Fruit fly (Drosophila melanogaster): ENCODE measurements around the gene CG3552.

Gene CG3552

dm6 chr3L:9457619-9458092, 1.5 kb downstream of the CG3552 start, which contains the start of gene CG3437 (continued):
- TF ChIP-seq bigmax (GFP tag; optimal IDR thresholded peaks at IDR 0.05) (peak; percentile 77), fd3F (GFP tag; optimal IDR thresholded peaks at IDR 0.05) (peak; percentile 98), CG10959 (GFP tag; IDR thresholded peaks at IDR 0.05) (peak; percentile 99), Hr51 (GFP tag; optimal IDR thresholded peaks at IDR 0.05) (peak; percentile 97 to 98), Dref (GFP tag; IDR thresholded peaks at IDR 0.05) (peak; percentile 51), C15 (GFP tag; IDR thresholded peaks at IDR 0.05) (peak; percentile 98), CG32772 (GFP tag; IDR thresholded peaks at IDR 0.05) (peak; percentile 100), wdn (GFP tag; IDR thresholded peaks at IDR 0.05) (peak; percentile 98), Oaz (GFP tag; IDR thresholded peaks at IDR 0.05) (peak; percentile 98), Camta (GFP tag; optimal IDR thresholded peaks at IDR 0.05) (peak; percentile 97), twi (tag; optimal IDR thresholded peaks at IDR 0.05) (peak; percentile 93), CG6654 (GFP tag; optimal IDR thresholded peaks at IDR 0.05) (peak; percentile 94), Sin3A (optimal IDR thresholded peaks at IDR 0.05) (peak; percentile 49), CG34376 (GFP tag; optimal IDR thresholded peaks at IDR 0.05) (peak; percentile 99), usp (GFP tag; optimal IDR thresholded peaks at IDR 0.05) (no peak), CG3838 (GFP tag; optimal IDR thresholded peaks at IDR 0.05) (peak; percentile 96), CG17912 (GFP tag; optimal IDR thresholded peaks at IDR 0.05) (peak; percentile 95), Sry-β (GFP tag; optimal IDR thresholded peaks at IDR 0.05) (peak; percentile 74), CG6683 (GFP tag; optimal IDR thresholded peaks at IDR 0.05) (peak; percentile 97), Ets97D (GFP tag; optimal IDR thresholded peaks at IDR 0.05) (peak; percentile 94), tap (tag; optimal IDR thresholded peaks at IDR 0.05) (peak; percentile 94), Antp (GFP tag; optimal IDR thresholded peaks at IDR 0.05) (peak; percentile 99), pros (GFP tag; optimal IDR thresholded peaks at IDR 0.05) (peak; percentile 76), Nf-YC (tag; optimal IDR thresholded peaks at IDR 0.05) (peak; percentile 83), slbo (GFP tag; IDR thresholded peaks at IDR 0.05) (peak; percentile 99), Gsc (GFP tag; IDR thresholded peaks at IDR 0.05) (peak; percentile 99), CG3163 (GFP tag; optimal IDR thresholded peaks at IDR 0.05) (peak; percentile 91), Sry-δ (GFP tag; optimal IDR thresholded peaks at IDR 0.05) (peak; percentile 78), CG8924 (tag; optimal IDR thresholded peaks at IDR 0.05) (peak; percentile 96), CG10462 (GFP tag; optimal IDR thresholded peaks at IDR 0.05) (peak; percentile 97), sug (tag; optimal IDR thresholded peaks at IDR 0.05) (peak; percentile 97), Sox102F (GFP tag; optimal IDR thresholded peaks at IDR 0.05) (peak; percentile 99), CHES-1-like (GFP tag; optimal IDR thresholded peaks at IDR 0.05) (peak; percentile 99), pita (GFP tag; optimal IDR thresholded peaks at IDR 0.05) (no peak), wek (GFP tag; optimal IDR thresholded peaks at IDR 0.05) (peak; percentile 90), CG10565 (GFP tag; optimal IDR thresholded peaks at IDR 0.05) (peak; percentile 92), Ada2b (GFP tag; IDR thresholded peaks at IDR 0.05) (peak; percentile 99), CG18476 (GFP tag; optimal IDR thresholded peaks at IDR 0.05) (peak; percentile 98), az2 (GFP tag; optimal IDR thresholded peaks at IDR 0.05) (peak; percentile 99), CG12659 (GFP tag; optimal IDR thresholded peaks at IDR 0.05) (peak; percentile 99), D19B (GFP tag; optimal IDR thresholded peaks at IDR 0.05) (peak; percentile 94), seq (GFP tag; IDR thresholded peaks at IDR 0.05) (peak; percentile 99), CG4360 (GFP tag; IDR thresholded peaks at IDR 0.05) (peak; percentile 91), grau (tag; optimal IDR thresholded peaks at IDR 0.05) (peak; percentile 97), Lhr (GFP tag; optimal IDR thresholded peaks at IDR 0.05) (peak; percentile 95), CG11695 (GFP tag; IDR thresholded peaks at IDR 0.05) (peak; percentile 99), tna (GFP tag; IDR thresholded peaks at IDR 0.05; ENCODE audit: partially characterized antibody) (no peak), dpn (GFP tag; optimal IDR thresholded peaks at IDR 0.05) (peak; percentile 99), Mes4 (GFP tag; optimal IDR thresholded peaks at IDR 0.05) (peak; percentile 97), CG9797 (GFP tag; optimal IDR thresholded peaks at IDR 0.05) (peak; percentile 74), insv (GFP tag; optimal IDR thresholded peaks at IDR 0.05) (peak; percentile 26 to 81)

Data from whole organism, embryonic.